Worm (Caenorhabditis elegans) whole organism, L4/young adult: ENCODE data around the gene tbc-1.

Source experiments
- dao-5 ChIP-seq: sonication (generic microtip); optimal IDR thresholded peaks from 2 replicates; lab custom pipeline; 2016; ENCODE audit warnings: missing genotype, missing genetic modification characterization, moderate library complexity, missing compliant biosample characterization
- him-1 ChIP-seq: sonication (generic microtip); optimal IDR thresholded peaks from 2 replicates; lab custom pipeline; 2016; ENCODE audit warnings: missing genotype, missing genetic modification reagents, missing genetic modification characterization, missing compliant biosample characterization

- TF ChIP-seq him-1 (tag; lab: Kevin White, UChicago): no peak
- no peak for TF ChIP-seq dao-5 (tag; lab: Kevin White, UChicago)
These were observed 12.0 kb downstream of the tbc-1 start, which contains the start of gene plp-2 for ce11 chrX:14982525-14982924.
